Fruit fly (Drosophila melanogaster) whole organism, embryonic: Measurements from ENCODE around the gene foxo.

ENCODE experiments used
- Adf1 ChIP-seq: fragments of 200-800 bp; sonication (Bioruptor generic); IDR thresholded peaks from 2 replicates; pipeline ENCODE4 v1.3.6; 2022; ENCODE audit warnings: missing biosample characterization, missing genetic modification characterization
- Aef1 ChIP-seq: fragments of 200-800 bp; sonication (Bioruptor generic); IDR thresholded peaks from 3 replicates; pipeline ENCODE4 v1.3.6; 2022; ENCODE audit warnings: missing biosample characterization, missing genetic modification characterization
- Atf6 ChIP-seq: fragments of 200-800 bp; sonication (Bioruptor generic); IDR thresholded peaks from 2 replicates; pipeline ENCODE4 v1.3.6; 2022; ENCODE audit warnings: missing biosample characterization, missing genetic modification characterization
- CG11504 ChIP-seq: fragments of 200-800 bp; sonication (Bioruptor generic); optimal IDR thresholded peaks from 3 replicates; lab custom pipeline; 2019; ENCODE audit warnings: missing biosample characterization, mild to moderate bottlenecking, missing genetic modification characterization, moderate library complexity
- CG12391 ChIP-seq: fragments of 200-800 bp; sonication (Bioruptor generic); optimal IDR thresholded peaks from 3 replicates; lab custom pipeline; 2018; ENCODE audit warnings: missing biosample characterization, mild to moderate bottlenecking, missing genetic modification characterization, moderate library complexity
- CG12659 ChIP-seq: fragments of 200-800 bp; sonication (Bioruptor generic); optimal IDR thresholded peaks from 3 replicates; lab custom pipeline; 2017; ENCODE audit warnings: mild to moderate bottlenecking, missing biosample characterization, missing genetic modification reagents, missing genetic modification characterization
- CG13287 ChIP-seq: fragments of 200-800 bp; sonication (Bioruptor generic); IDR thresholded peaks from 2 replicates; pipeline ENCODE4 v1.3.6; 2022; ENCODE audit warnings: missing biosample characterization, missing genetic modification characterization; ENCODE audit not compliant: partially characterized antibody
- CG14441 ChIP-seq: fragments of 200-800 bp; sonication (Bioruptor generic); IDR thresholded peaks from 2 replicates; pipeline ENCODE4 v1.3.6; 2022; ENCODE audit warnings: missing biosample characterization, missing genetic modification characterization
- CG1602 ChIP-seq: fragments of 200-800 bp; sonication (Bioruptor generic); optimal IDR thresholded peaks from 3 replicates; lab custom pipeline; 2016; ENCODE audit warnings: missing biosample characterization, missing genetic modification characterization
- CG1832 ChIP-seq: fragments of 200-800 bp; sonication (Bioruptor generic); optimal IDR thresholded peaks from 2 replicates; lab custom pipeline; 2017; ENCODE audit warnings: missing biosample characterization, mild to moderate bottlenecking, missing genetic modification characterization, inconsistent platforms
- CG18599 ChIP-seq: fragments of 200-800 bp; sonication (Bioruptor generic); optimal IDR thresholded peaks from 3 replicates; lab custom pipeline; 2017; ENCODE audit warnings: missing biosample characterization, missing genetic modification characterization, mild to moderate bottlenecking, moderate library complexity, missing genetic modification reagents
- CG2202 ChIP-seq: fragments of 200-800 bp; sonication (Bioruptor generic); optimal IDR thresholded peaks from 2 replicates; lab custom pipeline; 2018; ENCODE audit warnings: missing biosample characterization, mild to moderate bottlenecking, missing genetic modification characterization
- CG33557 ChIP-seq: fragments of 200-800 bp; sonication (Bioruptor generic); optimal IDR thresholded peaks from 2 replicates; lab custom pipeline; 2019; ENCODE audit warnings: missing biosample characterization, mild to moderate bottlenecking, missing genetic modification characterization, moderate library complexity
- CG4730 ChIP-seq: fragments of 200-800 bp; sonication (Bioruptor generic); IDR thresholded peaks from 2 replicates; pipeline ENCODE4 v1.3.6; 2022; ENCODE audit warnings: missing biosample characterization, missing genetic modification characterization
- CG5953 ChIP-seq: fragments of 200-800 bp; sonication (Bioruptor generic); IDR thresholded peaks from 2 replicates; pipeline ENCODE4 v1.3.6; 2022; ENCODE audit warnings: missing biosample characterization, missing genetic modification characterization
- CG6254 ChIP-seq: fragments of 200-800 bp; sonication (Bioruptor generic); optimal IDR thresholded peaks from 3 replicates; lab custom pipeline; 2017; ENCODE audit warnings: mild to moderate bottlenecking, missing biosample characterization, missing genetic modification reagents, missing genetic modification characterization
- CG6272 ChIP-seq: fragments of 200-800 bp; sonication (Bioruptor generic); IDR thresholded peaks from 2 replicates; pipeline ENCODE4 v1.3.6; 2022; ENCODE audit warnings: missing biosample characterization, missing genetic modification characterization
- CG6813 ChIP-seq: fragments of 200-800 bp; sonication (Bioruptor generic); optimal IDR thresholded peaks from 2 replicates; lab custom pipeline; 2017; ENCODE audit warnings: missing biosample characterization, missing genetic modification characterization, mild to moderate bottlenecking, moderate library complexity, missing genetic modification reagents
- CG7372 ChIP-seq: fragments of 200-800 bp; sonication (Bioruptor generic); IDR thresholded peaks from 2 replicates; pipeline ENCODE4 v1.3.6; 2022; ENCODE audit warnings: missing biosample characterization, missing genetic modification characterization
- CG7786 ChIP-seq: fragments of 200-800 bp; sonication (Bioruptor generic); optimal IDR thresholded peaks from 2 replicates; lab custom pipeline; 2016; ENCODE audit warnings: missing biosample characterization, missing genetic modification characterization
- CG9215 ChIP-seq: fragments of 200-800 bp; sonication (Bioruptor generic); IDR thresholded peaks from 2 replicates; pipeline ENCODE4 v1.3.6; 2022; ENCODE audit warnings: missing biosample characterization, missing genetic modification characterization
- Dek ChIP-seq: fragments of 200-800 bp; sonication (Bioruptor generic); optimal IDR thresholded peaks from 3 replicates; lab custom pipeline; 2019; ENCODE audit warnings: missing biosample characterization, mild to moderate bottlenecking, missing genetic modification characterization, moderate library complexity
- Dll ChIP-seq: fragments of 200-800 bp; sonication (Bioruptor generic); IDR thresholded peaks from 4 replicates; pipeline ENCODE4 v1.3.6; 2022; ENCODE audit warnings: missing biosample characterization, missing genetic modification characterization; ENCODE audit not compliant: partially characterized antibody
- E2f2 ChIP-seq: fragments of 200-800 bp; sonication (Bioruptor generic); IDR thresholded peaks from 2 replicates; pipeline ENCODE4 v1.3.6; 2022; ENCODE audit warnings: missing biosample characterization, missing genetic modification characterization
- Poxn ChIP-seq: fragments of 200-800 bp; sonication (Bioruptor generic); IDR thresholded peaks from 2 replicates; pipeline ENCODE4 v1.3.6; 2022; ENCODE audit warnings: missing biosample characterization, missing genetic modification characterization
- Usf ChIP-seq: fragments of 200-800 bp; sonication (Bioruptor generic); optimal IDR thresholded peaks from 2 replicates; lab custom pipeline; 2017; ENCODE audit warnings: missing genotype, missing biosample characterization, missing genetic modification characterization
- Xrp1 ChIP-seq: fragments of 200-800 bp; sonication (Bioruptor generic); IDR thresholded peaks from 2 replicates; pipeline ENCODE4 v1.3.6; 2022; ENCODE audit warnings: missing biosample characterization, missing genetic modification characterization
- YL-1 ChIP-seq: fragments of 200-800 bp; sonication (Bioruptor generic); optimal IDR thresholded peaks from 3 replicates; lab custom pipeline; 2017; ENCODE audit warnings: missing biosample characterization, mild to moderate bottlenecking, missing genetic modification characterization
- abd-A ChIP-seq: fragments of 200-800 bp; sonication (Bioruptor generic); optimal IDR thresholded peaks from 3 replicates; lab custom pipeline; 2019; ENCODE audit warnings: missing biosample characterization, mild to moderate bottlenecking, missing genetic modification characterization, moderate library complexity
- aop ChIP-seq: fragments of 200-800 bp; sonication (Bioruptor generic); IDR thresholded peaks from 2 replicates; pipeline ENCODE4 v1.3.6; 2022; ENCODE audit warnings: missing biosample characterization, missing genetic modification characterization
- caup ChIP-seq: fragments of 200-800 bp; sonication (Bioruptor generic); optimal IDR thresholded peaks from 3 replicates; lab custom pipeline; 2017; ENCODE audit warnings: missing biosample characterization, mild to moderate bottlenecking, missing genetic modification characterization, moderate library complexity; ENCODE audit not compliant: severe bottlenecking
- fru ChIP-seq: fragments of >200 bp; optimal IDR thresholded peaks from 2 replicates; lab custom pipeline; 2017
- hkb ChIP-seq, 2 experiments: fragments of 200-800 bp in 1 of 2; fragments of >200 bp in 1 of 2; sonication (Bioruptor generic) in 1 of 2; IDR thresholded peaks in 1 of 2; optimal IDR thresholded peaks in 1 of 2; 2 replicates each; pipeline versions ENCODE4 v1.3.6 to Lab custom; 2017 to 2022; ENCODE audit warnings: missing biosample characterization in 1 of 2, missing genetic modification characterization in 1 of 2
- lab ChIP-seq: fragments of 200-800 bp; sonication (Bioruptor generic); optimal IDR thresholded peaks from 3 replicates; lab custom pipeline; 2017; ENCODE audit warnings: missing biosample characterization, missing genetic modification characterization, mild to moderate bottlenecking, moderate library complexity, missing genetic modification reagents
- nerfin-1 ChIP-seq: fragments of 200-800 bp; sonication (Bioruptor generic); optimal IDR thresholded peaks from 3 replicates; lab custom pipeline; 2019; ENCODE audit warnings: missing biosample characterization, mild to moderate bottlenecking, missing genetic modification characterization, moderate library complexity
- nerfin-2 ChIP-seq: fragments of 200-800 bp; sonication (Bioruptor generic); IDR thresholded peaks from 2 replicates; pipeline ENCODE4 v1.3.6; 2022; ENCODE audit warnings: missing biosample characterization, missing genetic modification characterization; ENCODE audit not compliant: partially characterized antibody
- onecut ChIP-seq: fragments of 200-800 bp; sonication (Bioruptor generic); IDR thresholded peaks from 2 replicates; pipeline ENCODE4 v1.3.6; 2022; ENCODE audit warnings: missing biosample characterization, missing genetic modification characterization
- p53 ChIP-seq: fragments of 200-800 bp; sonication (Bioruptor generic); optimal IDR thresholded peaks from 2 replicates; lab custom pipeline; 2016; ENCODE audit warnings: missing biosample characterization, missing genetic modification characterization
- pum ChIP-seq: fragments of 200-800 bp; sonication (Bioruptor generic); optimal IDR thresholded peaks from 2 replicates; lab custom pipeline; 2016; ENCODE audit warnings: missing biosample characterization, missing genetic modification characterization
- ro ChIP-seq: fragments of 200-800 bp; sonication (Bioruptor generic); IDR thresholded peaks from 2 replicates; pipeline ENCODE4 v1.3.6; 2022; ENCODE audit warnings: missing biosample characterization, missing genetic modification characterization
- sna ChIP-seq: fragments of 200-800 bp; sonication (Bioruptor generic); IDR thresholded peaks from 2 replicates; pipeline ENCODE4 v1.3.6; 2022; ENCODE audit warnings: missing biosample characterization, missing genetic modification characterization; ENCODE audit not compliant: partially characterized antibody
- sr ChIP-seq: fragments of 200-800 bp; sonication (Bioruptor generic); IDR thresholded peaks from 3 replicates; pipeline ENCODE4 v1.3.6; 2022; ENCODE audit warnings: missing biosample characterization, missing genetic modification characterization
- ssp ChIP-seq: fragments of 200-800 bp; sonication (Bioruptor generic); IDR thresholded peaks from 2 replicates; pipeline ENCODE4 v1.3.6; 2022; ENCODE audit warnings: missing biosample characterization, missing genetic modification characterization
- stwl ChIP-seq: fragments of 200-800 bp; sonication (Bioruptor generic); optimal IDR thresholded peaks from 3 replicates; lab custom pipeline; 2018; ENCODE audit warnings: missing biosample characterization, mild to moderate bottlenecking, missing genetic modification characterization, moderate library complexity
- tap ChIP-seq: fragments of 200-800 bp; optimal IDR thresholded peaks from 3 replicates; lab custom pipeline; 2019; ENCODE audit warnings: missing biosample characterization, mild to moderate bottlenecking, missing genetic modification characterization, moderate library complexity

The foxo gene

dm6 chr3R:14108158-14108921 is 51.6 kb downstream of the foxo start, which contains the start of gene CG12402 (continued):
- TF ChIP-seq pum, result peak; percentile 53
- peak; percentile 98 for TF ChIP-seq abd-A
- TF ChIP-seq YL-1, result no peak
- no peak for TF ChIP-seq Poxn (GFP tag; lab: Robert Waterston, UW)
- peak; percentile 72 for TF ChIP-seq CG6272 (GFP tag; lab: Robert Waterston, UW)
- no peak for TF ChIP-seq fru
- TF ChIP-seq Aef1 (GFP tag; lab: Robert Waterston, UW), result peak; percentile 84

DNA sequence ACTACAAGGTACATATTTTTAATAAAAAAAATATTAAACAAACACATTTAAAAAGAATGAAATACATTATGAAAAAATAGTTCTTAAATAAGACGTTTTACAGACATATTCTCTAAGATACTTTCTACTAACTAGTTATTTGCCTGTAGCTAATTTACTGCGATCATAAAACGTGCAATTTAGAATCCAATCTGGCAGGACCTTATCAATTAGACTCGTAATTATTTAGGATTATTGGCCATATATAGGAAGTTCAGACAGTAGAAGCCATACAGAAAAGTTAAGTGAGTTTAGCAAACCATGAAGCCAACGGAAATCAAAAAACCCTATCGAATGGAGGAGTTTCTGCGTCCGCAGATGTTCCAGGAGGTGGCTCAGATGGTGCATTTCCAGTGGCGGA is 52.4 kb downstream of the foxo start, which contains the start of gene Or88a:
TSS of gene Or88a (plus strand) at position 301 of the 400 bp plus-strand sequence.
- TF ChIP-seq CG13287 (GFP tag; lab: Robert Waterston, UW), result no peak
- no peak for TF ChIP-seq ro
- no peak for TF ChIP-seq nerfin-2
- no peak for TF ChIP-seq Usf (GFP tag; lab: Kevin White, UChicago)
- no peak for TF ChIP-seq aop (GFP tag; lab: Robert Waterston, UW)
- no peak for TF ChIP-seq onecut (GFP tag; lab: Robert Waterston, UW)
- no peak for TF ChIP-seq p53 (GFP tag; lab: Kevin White, UChicago)
- no peak for TF ChIP-seq CG14441 (GFP tag; lab: Robert Waterston, UW)
- TF ChIP-seq CG9215 (GFP tag; lab: Robert Waterston, UW), result no peak
- no peak for TF ChIP-seq Dek (tag; lab: Kevin White, UChicago)
- TF ChIP-seq E2f2 (GFP tag; lab: Robert Waterston, UW), result no peak
- no peak for TF ChIP-seq CG12659
- no peak for TF ChIP-seq CG6254 (GFP tag; lab: Kevin White, UChicago)
- TF ChIP-seq CG1832 (GFP tag; lab: Kevin White, UChicago), result no peak
- no peak for TF ChIP-seq CG1602 (GFP tag; lab: Kevin White, UChicago)
- no peak for TF ChIP-seq CG12391 (tag; lab: Kevin White, UChicago)
- TF ChIP-seq ssp (GFP tag; lab: Robert Waterston, UW), result no peak
- no peak for TF ChIP-seq CG7372 (GFP tag; lab: Robert Waterston, UW)
- TF ChIP-seq CG5953 (GFP tag; lab: Robert Waterston, UW), result no peak
- TF ChIP-seq CG4730 (GFP tag; lab: Robert Waterston, UW), result no peak

DNA sequence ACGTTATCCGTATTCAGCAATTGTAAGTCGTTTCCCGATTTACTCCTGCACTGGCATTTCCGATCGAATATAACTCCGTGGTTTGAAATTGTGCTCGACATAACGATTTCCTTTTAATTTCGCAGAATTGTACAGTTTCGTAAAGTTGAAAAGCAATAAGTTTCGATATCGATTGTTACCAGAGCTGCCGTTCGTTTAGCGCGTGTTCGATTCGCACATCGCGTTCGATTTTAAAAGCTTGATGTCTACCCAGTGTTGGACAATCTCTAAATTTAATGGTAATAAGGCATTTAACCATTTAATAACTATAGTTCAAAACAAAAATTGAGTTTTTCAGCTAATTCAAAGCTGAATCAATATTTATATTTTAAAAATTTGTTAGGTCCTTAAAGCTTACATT is 55.3 kb downstream of the foxo start, which contains the start of gene CG14357:
TSS of gene CG14357 (minus strand) at position 101 of the 400 bp plus-strand sequence.
- TF ChIP-seq CG18599 (GFP tag; lab: Kevin White, UChicago), result no peak
- TF ChIP-seq CG9215 (GFP tag; lab: Robert Waterston, UW), result no peak
- TF ChIP-seq stwl (tag; lab: Kevin White, UChicago), result peak; percentile 17

DNA sequence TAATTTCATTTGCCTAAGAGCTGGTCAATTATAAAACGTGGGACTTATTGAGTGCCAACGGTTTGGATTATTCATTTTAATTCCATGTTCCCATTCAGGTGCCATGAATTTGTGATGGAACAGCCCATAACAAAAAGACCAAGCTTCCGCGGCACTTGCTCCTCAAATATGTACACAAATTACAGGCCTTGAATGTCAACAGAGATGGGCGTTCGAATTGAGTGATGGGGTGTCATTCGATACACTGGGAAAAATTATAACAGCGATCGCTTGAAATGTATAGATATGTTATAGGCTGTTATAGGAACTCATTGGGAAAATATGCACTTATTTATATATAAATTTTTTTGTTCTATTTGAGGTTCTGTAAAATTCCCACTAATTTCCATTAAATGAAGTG is 59.3 kb downstream of the foxo start:
- no peak for TF ChIP-seq hkb (optimal IDR thresholded peaks at IDR 0.05; lab: Kevin White, UChicago)
- TF ChIP-seq hkb (GFP tag; IDR thresholded peaks at IDR 0.05; lab: Robert Waterston, UW), result 0 out of 2 replicates have a peak, but pooled peaks have one; percentile 18
- peak; percentile 36 for TF ChIP-seq tap
- no peak for TF ChIP-seq Adf1 (GFP tag; lab: Robert Waterston, UW)
- no peak for TF ChIP-seq Xrp1 (GFP tag; lab: Robert Waterston, UW)
- no peak for TF ChIP-seq CG2202
- TF ChIP-seq lab, result peak; percentile 24
- TF ChIP-seq CG33557 (GFP tag; lab: Kevin White, UChicago), result no peak
- no peak for TF ChIP-seq sr (GFP tag; lab: Robert Waterston, UW)
- TF ChIP-seq nerfin-1 (tag; lab: Kevin White, UChicago), result no peak
- TF ChIP-seq sna (GFP tag; lab: Robert Waterston, UW), result no peak
- peak; percentile 22 for TF ChIP-seq CG6813 (GFP tag; lab: Kevin White, UChicago)
- TF ChIP-seq Dll (GFP tag; lab: Robert Waterston, UW), result no peak
- TF ChIP-seq CG11504 (tag; lab: Kevin White, UChicago), result no peak
- no peak for TF ChIP-seq CG7786 (GFP tag; lab: Kevin White, UChicago)
- no peak for TF ChIP-seq caup (GFP tag; lab: Kevin White, UChicago)
- TF ChIP-seq Atf6, result no peak
